Worm (Caenorhabditis elegans) whole organism, L1 larva: ENCODE data around the gene C08F8.9.

ENCODE experiments used
- ceh-90 ChIP-seq: sonication (generic microtip); optimal IDR thresholded peaks from 2 replicates; lab custom pipeline; 2016; ENCODE audit warnings: missing genetic modification characterization, missing compliant biosample characterization
- elt-2 ChIP-seq: sonication (generic microtip); optimal IDR thresholded peaks from 2 replicates; lab custom pipeline; 2016; ENCODE audit warnings: missing genetic modification characterization, mild to moderate bottlenecking, inconsistent platforms, missing compliant biosample characterization, missing genetic modification reagents
- lin-13 ChIP-seq: fragments of 150-350 bp; optimal IDR thresholded peaks from 2 replicates; lab custom pipeline; 2014; ENCODE audit warnings: missing biosample characterization, missing genetic modification reagents, missing genetic modification characterization
- lin-15B ChIP-seq: fragments of 150-350 bp; sonication (generic microtip); optimal IDR thresholded peaks from 3 replicates; lab custom pipeline; 2014; ENCODE audit warnings: missing biosample characterization, missing genetic modification characterization
- lsy-2 ChIP-seq, 2 experiments: fragments of 150-350 bp; optimal IDR thresholded peaks; 2 replicates each; lab custom pipeline; 2014; ENCODE audit warnings: missing biosample characterization in 2 of 2, missing genetic modification characterization in 2 of 2
- mdl-1 ChIP-seq, 2 experiments: fragments of 150-350 bp; optimal IDR thresholded peaks; 2 replicates each; lab custom pipeline; 2014 to 2017; ENCODE audit warnings: missing biosample characterization in 2 of 2, missing genetic modification characterization in 2 of 2, inconsistent platforms in 1 of 2
- nhr-76 ChIP-seq: sonication (generic microtip); optimal IDR thresholded peaks from 2 replicates; lab custom pipeline; 2017; ENCODE audit warnings: missing biosample characterization, missing genetic modification characterization
- pqm-1 ChIP-seq: sonication (generic microtip); optimal IDR thresholded peaks from 3 replicates; lab custom pipeline; 2017; ENCODE audit warnings: missing biosample characterization, missing genetic modification characterization
- rnt-1 ChIP-seq: sonication (generic microtip); optimal IDR thresholded peaks from 2 replicates; lab custom pipeline; 2016; ENCODE audit warnings: mild to moderate bottlenecking, missing genetic modification characterization, moderate library complexity, missing compliant biosample characterization
- vab-15 ChIP-seq: sonication (generic microtip); optimal IDR thresholded peaks from 2 replicates; lab custom pipeline; 2017; ENCODE audit warnings: missing genotype, mild to moderate bottlenecking, missing genetic modification characterization, missing compliant biosample characterization

DNA sequence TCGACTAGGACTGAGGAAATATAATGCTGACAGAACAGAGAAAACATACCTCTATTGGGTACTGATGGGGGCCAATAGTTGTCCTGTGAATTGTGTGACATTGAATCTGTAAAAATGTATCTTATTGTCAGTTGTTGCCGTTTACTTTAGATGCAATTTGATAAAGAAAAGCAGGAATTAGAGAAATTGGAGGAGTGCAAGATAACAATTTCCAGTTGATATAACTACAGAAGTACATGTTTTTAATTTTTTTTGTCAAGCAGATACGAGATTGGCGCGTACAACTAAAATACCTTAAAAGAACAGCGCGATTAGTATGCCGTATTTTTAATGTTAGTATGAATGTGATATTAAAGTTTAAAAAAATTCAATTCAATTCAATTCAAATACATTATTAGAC, 39.6 kb upstream of the C08F8.9 start, which contains the start of gene zip-6:
- no peak for TF ChIP-seq lin-13 (GFP tag; lab: Kevin White, UChicago)
- TF ChIP-seq mdl-1 (tag; optimal IDR thresholded peaks at IDR 0.05; lab: Kevin White, UChicago): no peak
- TF ChIP-seq vab-15 (tag; lab: Kevin White, UChicago): no peak
- no peak for TF ChIP-seq lin-15B (tag; lab: Kevin White, UChicago)
- no peak for TF ChIP-seq ceh-90
- no peak for TF ChIP-seq lsy-2 (tag; optimal IDR thresholded peaks at IDR 0.05; lab: Kevin White, UChicago)
- no peak for TF ChIP-seq elt-2
- no peak for TF ChIP-seq rnt-1
- no peak for TF ChIP-seq nhr-76 (tag; lab: Kevin White, UChicago)
- TF ChIP-seq pqm-1 (tag; lab: Kevin White, UChicago): no peak
